Fruit fly (Drosophila melanogaster) whole organism, embryonic: ENCODE data around the gene SLC5A11.

Experiments
- Bgb ChIP-seq: fragments of 200-800 bp; sonication (Bioruptor generic); IDR thresholded peaks from 2 replicates; pipeline ENCODE4 v1.3.6; 2022; ENCODE audit warnings: missing biosample characterization, missing genetic modification characterization; ENCODE audit not compliant: partially characterized antibody
- CG10147 ChIP-seq: fragments of 200-800 bp; sonication (Bioruptor generic); optimal IDR thresholded peaks from 2 replicates; lab custom pipeline; 2019; ENCODE audit warnings: missing biosample characterization, mild to moderate bottlenecking, missing genetic modification characterization, moderate library complexity
- CG10274 ChIP-seq: fragments of 200-800 bp; sonication (Bioruptor generic); optimal IDR thresholded peaks from 3 replicates; lab custom pipeline; 2017; ENCODE audit warnings: missing biosample characterization, mild to moderate bottlenecking, missing genetic modification characterization
- CG11695 ChIP-seq: fragments of 200-800 bp; sonication (Bioruptor generic); IDR thresholded peaks from 3 replicates; pipeline ENCODE4 v1.3.6; 2022; ENCODE audit warnings: missing biosample characterization, missing genetic modification characterization
- CG1233 ChIP-seq: fragments of 200-800 bp; sonication (Bioruptor generic); optimal IDR thresholded peaks from 4 replicates; lab custom pipeline; 2018; ENCODE audit warnings: missing biosample characterization, mild to moderate bottlenecking, missing genetic modification characterization
- CG12659 ChIP-seq: fragments of 200-800 bp; sonication (Bioruptor generic); optimal IDR thresholded peaks from 3 replicates; lab custom pipeline; 2017; ENCODE audit warnings: mild to moderate bottlenecking, missing biosample characterization, missing genetic modification reagents, missing genetic modification characterization
- CG12769 ChIP-seq: fragments of 200-800 bp; sonication (Bioruptor generic); optimal IDR thresholded peaks from 2 replicates; lab custom pipeline; 2019; ENCODE audit warnings: missing biosample characterization, mild to moderate bottlenecking, missing genetic modification characterization, moderate library complexity
- CG12942 ChIP-seq: fragments of 200-800 bp; sonication (Bioruptor generic); optimal IDR thresholded peaks from 3 replicates; lab custom pipeline; 2016; ENCODE audit warnings: missing biosample characterization, missing genetic modification characterization
- CG13424 ChIP-seq: fragments of 200-800 bp; sonication (Bioruptor generic); optimal IDR thresholded peaks from 2 replicates; lab custom pipeline; 2019; ENCODE audit warnings: missing biosample characterization, mild to moderate bottlenecking, missing genetic modification characterization, moderate library complexity
- CG13624 ChIP-seq: fragments of 200-800 bp; sonication (Bioruptor generic); optimal IDR thresholded peaks from 2 replicates; lab custom pipeline; 2016; ENCODE audit warnings: missing biosample characterization, missing genetic modification characterization
- CG1529 ChIP-seq: fragments of 200-800 bp; sonication (Bioruptor generic); optimal IDR thresholded peaks from 3 replicates; lab custom pipeline; 2018; ENCODE audit warnings: missing biosample characterization, missing genetic modification characterization
- CG16815 ChIP-seq: fragments of 200-800 bp; sonication (Bioruptor generic); optimal IDR thresholded peaks from 3 replicates; lab custom pipeline; 2017; ENCODE audit warnings: missing biosample characterization, mild to moderate bottlenecking, missing genetic modification characterization
- CG17328 ChIP-seq: fragments of 200-800 bp; sonication (Bioruptor generic); IDR thresholded peaks from 2 replicates; pipeline ENCODE4 v1.3.6; 2022; ENCODE audit warnings: missing biosample characterization, missing genetic modification characterization
- CG2129 ChIP-seq: fragments of 200-800 bp; sonication (Bioruptor generic); IDR thresholded peaks from 2 replicates; pipeline ENCODE4 v1.3.6; 2022; ENCODE audit warnings: missing biosample characterization, missing genetic modification characterization; ENCODE audit not compliant: partially characterized antibody
- CG2712 ChIP-seq: fragments of 200-800 bp; optimal IDR thresholded peaks from 3 replicates; lab custom pipeline; 2019; ENCODE audit warnings: missing biosample characterization, mild to moderate bottlenecking, missing genetic modification characterization, moderate library complexity
- CG31388 ChIP-seq: fragments of 200-800 bp; sonication (Bioruptor generic); optimal IDR thresholded peaks from 2 replicates; lab custom pipeline; 2016; ENCODE audit warnings: missing biosample characterization, missing genetic modification characterization
- CG3163 ChIP-seq: fragments of 200-800 bp; sonication (Bioruptor generic); optimal IDR thresholded peaks from 3 replicates; lab custom pipeline; 2016; ENCODE audit warnings: missing biosample characterization, missing genetic modification characterization
- CG33557 ChIP-seq: fragments of 200-800 bp; sonication (Bioruptor generic); optimal IDR thresholded peaks from 2 replicates; lab custom pipeline; 2019; ENCODE audit warnings: missing biosample characterization, mild to moderate bottlenecking, missing genetic modification characterization, moderate library complexity
- CG5245 ChIP-seq: fragments of 200-800 bp; sonication (Bioruptor generic); optimal IDR thresholded peaks from 3 replicates; lab custom pipeline; 2016; ENCODE audit warnings: missing biosample characterization, missing genetic modification characterization
- CG5953 ChIP-seq: fragments of 200-800 bp; sonication (Bioruptor generic); IDR thresholded peaks from 2 replicates; pipeline ENCODE4 v1.3.6; 2022; ENCODE audit warnings: missing biosample characterization, missing genetic modification characterization
- CG6689 ChIP-seq: fragments of 200-800 bp; sonication (Bioruptor generic); IDR thresholded peaks from 2 replicates; pipeline ENCODE4 v1.3.6; 2022; ENCODE audit warnings: missing biosample characterization, missing genetic modification characterization
- CG7271 ChIP-seq: fragments of 200-800 bp; sonication (Bioruptor generic); optimal IDR thresholded peaks from 2 replicates; lab custom pipeline; 2018; ENCODE audit warnings: missing biosample characterization, mild to moderate bottlenecking, missing genetic modification characterization, moderate library complexity
- CG7987 ChIP-seq: fragments of 200-800 bp; sonication (Bioruptor generic); optimal IDR thresholded peaks from 2 replicates; lab custom pipeline; 2018; ENCODE audit warnings: missing biosample characterization, mild to moderate bottlenecking, missing genetic modification characterization, moderate library complexity
- CG8944 ChIP-seq: fragments of 200-800 bp; sonication (Bioruptor generic); optimal IDR thresholded peaks from 3 replicates; lab custom pipeline; 2016; ENCODE audit warnings: missing biosample characterization, missing genetic modification characterization
- CG9876 ChIP-seq: fragments of 200-800 bp; sonication (Bioruptor generic); optimal IDR thresholded peaks from 2 replicates; lab custom pipeline; 2016; ENCODE audit warnings: missing biosample characterization, missing genetic modification characterization
- CrebB ChIP-seq: fragments of 200-800 bp; sonication (Bioruptor generic); optimal IDR thresholded peaks from 3 replicates; lab custom pipeline; 2018; ENCODE audit warnings: missing biosample characterization, mild to moderate bottlenecking, missing genetic modification characterization
- Doc2 ChIP-seq: fragments of 200-800 bp; sonication (Bioruptor generic); IDR thresholded peaks from 2 replicates; pipeline ENCODE4 v1.3.6; 2022; ENCODE audit warnings: missing biosample characterization, missing genetic modification characterization
- Nf-YA ChIP-seq: fragments of 200-800 bp; sonication (Bioruptor generic); IDR thresholded peaks from 2 replicates; pipeline ENCODE4 v1.3.6; 2022; ENCODE audit warnings: missing biosample characterization, missing genetic modification characterization
- NfI ChIP-seq: fragments of 200-800 bp; sonication (Bioruptor generic); optimal IDR thresholded peaks from 3 replicates; lab custom pipeline; 2018; ENCODE audit warnings: missing biosample characterization, mild to moderate bottlenecking, missing genetic modification characterization, moderate library complexity
- cas ChIP-seq: fragments of 200-800 bp; sonication (Bioruptor generic); IDR thresholded peaks from 2 replicates; pipeline ENCODE4 v1.3.6; 2022; ENCODE audit warnings: missing biosample characterization, missing genetic modification characterization
- chm ChIP-seq: fragments of 200-800 bp; sonication (Bioruptor generic); IDR thresholded peaks from 2 replicates; pipeline ENCODE4 v1.3.6; 2022; ENCODE audit warnings: missing biosample characterization, missing genetic modification characterization
- esg ChIP-seq: fragments of 200-800 bp; sonication (Bioruptor generic); conservative IDR thresholded peaks from 2 replicates; pipeline ENCODE4 v1.3.6; 2022; ENCODE audit warnings: missing biosample characterization, missing genetic modification characterization
- fd96Cb ChIP-seq: fragments of 200-800 bp; sonication (Bioruptor generic); optimal IDR thresholded peaks from 2 replicates; lab custom pipeline; 2018; ENCODE audit warnings: missing biosample characterization, mild to moderate bottlenecking, missing genetic modification characterization, moderate library complexity
- gro ChIP-seq: fragments of 200-800 bp; sonication (Bioruptor generic); optimal IDR thresholded peaks from 2 replicates; lab custom pipeline; 2016; ENCODE audit warnings: missing biosample characterization, missing genetic modification characterization
- hth ChIP-seq: fragments of >200 bp; optimal IDR thresholded peaks from 2 replicates; lab custom pipeline; 2017; ENCODE audit warnings: inconsistent platforms
- ken ChIP-seq: fragments of 200-800 bp; sonication (Bioruptor generic); IDR thresholded peaks from 3 replicates; pipeline ENCODE4 v1.3.6; 2022; ENCODE audit warnings: missing biosample characterization, missing genetic modification characterization
- lilli ChIP-seq: fragments of 200-800 bp; sonication (Bioruptor generic); optimal IDR thresholded peaks from 3 replicates; lab custom pipeline; 2016; ENCODE audit warnings: missing biosample characterization, missing genetic modification characterization
- lov ChIP-seq, 2 experiments: fragments of 200-800 bp in 1 of 2; fragments of >200 bp in 1 of 2; sonication (Bioruptor generic) in 1 of 2; IDR thresholded peaks in 1 of 2; optimal IDR thresholded peaks in 1 of 2; 2 replicates in 1 of 2; 3 replicates in 1 of 2; pipeline versions ENCODE4 v1.3.6 to Lab custom; 2017 to 2022; ENCODE audit warnings: missing biosample characterization in 1 of 2, missing genetic modification characterization in 1 of 2
- mam ChIP-seq: fragments of 200-800 bp; sonication (Bioruptor generic); optimal IDR thresholded peaks from 3 replicates; lab custom pipeline; 2016; ENCODE audit warnings: missing biosample characterization, missing genetic modification characterization
- peb ChIP-seq: fragments of 200-800 bp; sonication (Bioruptor generic); IDR thresholded peaks from 2 replicates; pipeline ENCODE4 v1.3.6; 2022; ENCODE audit warnings: missing biosample characterization, missing genetic modification characterization
- ranshi ChIP-seq: fragments of 200-800 bp; sonication (Bioruptor generic); IDR thresholded peaks from 2 replicates; pipeline ENCODE4 v1.3.6; 2022; ENCODE audit warnings: missing biosample characterization, missing genetic modification characterization
- slbo ChIP-seq: fragments of 200-800 bp; sonication (Bioruptor generic); IDR thresholded peaks from 2 replicates; pipeline ENCODE4 v1.3.6; 2022; ENCODE audit warnings: missing biosample characterization, missing genetic modification characterization
- stc ChIP-seq: fragments of 200-800 bp; sonication (Bioruptor generic); IDR thresholded peaks from 2 replicates; pipeline ENCODE4 v1.3.6; 2022; ENCODE audit warnings: missing biosample characterization, missing genetic modification characterization
- tap ChIP-seq: fragments of 200-800 bp; optimal IDR thresholded peaks from 3 replicates; lab custom pipeline; 2019; ENCODE audit warnings: missing biosample characterization, mild to moderate bottlenecking, missing genetic modification characterization, moderate library complexity
- trem ChIP-seq: fragments of 200-800 bp; optimal IDR thresholded peaks from 3 replicates; lab custom pipeline; 2019; ENCODE audit warnings: missing biosample characterization, mild to moderate bottlenecking, missing genetic modification characterization, moderate library complexity
- unc-4 ChIP-seq: fragments of 200-800 bp; sonication (Bioruptor generic); IDR thresholded peaks from 2 replicates; pipeline ENCODE4 v1.3.6; 2022; ENCODE audit warnings: missing biosample characterization, missing genetic modification characterization; ENCODE audit not compliant: partially characterized antibody
- yki ChIP-seq: fragments of >200 bp; optimal IDR thresholded peaks from 3 replicates; lab custom pipeline; 2018

The SLC5A11 gene

dm6 chr2L:8165800-8166576 lies 38.9 kb downstream of the SLC5A11 start (continued):
- no peak for TF ChIP-seq esg (GFP tag; lab: Robert Waterston, UW)

DNA sequence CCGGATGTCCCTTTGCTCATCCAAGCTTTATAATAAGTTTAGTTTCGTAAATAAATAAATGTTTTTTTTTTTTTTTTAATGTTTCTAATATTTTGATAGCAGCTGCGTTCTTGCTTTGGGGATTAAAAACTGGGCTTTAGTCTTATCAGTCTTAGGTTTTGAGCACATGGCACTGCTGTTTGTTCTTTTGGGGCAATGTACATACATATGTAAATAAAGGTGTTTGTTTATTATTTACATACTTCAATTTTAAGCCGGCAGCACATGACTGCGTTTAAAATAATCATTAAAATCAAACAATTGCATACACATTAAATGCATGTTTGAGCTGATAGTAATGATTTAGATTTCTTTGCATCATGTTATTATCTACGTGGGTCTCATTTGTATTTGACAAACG lies 40.7 kb downstream of the SLC5A11 start:
- TF ChIP-seq CG3163 (GFP tag; lab: Kevin White, UChicago) (peak; percentile 34), hth (lab: Kevin White, UChicago) (no peak), CG5953 (GFP tag; lab: Robert Waterston, UW) (peak; percentile 71; the same call in 1 of the 2 replicates), CG31388 (peak; percentile 7), stc (GFP tag; lab: Robert Waterston, UW) (peak; percentile 68; the same call in 1 of the 2 replicates), lov (optimal IDR thresholded peaks at IDR 0.05; lab: Kevin White, UChicago) (no peak), lov (GFP tag; IDR thresholded peaks at IDR 0.05; lab: Robert Waterston, UW) (peak; percentile 90), peb (GFP tag; lab: Robert Waterston, UW) (0 out of 2 replicates have a peak, but pooled peaks have one; percentile 7), CG12942 (GFP tag; lab: Kevin White, UChicago) (peak; percentile 75), CG10274 (GFP tag; lab: Kevin White, UChicago) (peak; percentile 24), CG11695 (GFP tag; lab: Robert Waterston, UW) (peak; percentile 61), CG16815 (GFP tag; lab: Kevin White, UChicago) (peak; percentile 40), mam (GFP tag; lab: Kevin White, UChicago) (no peak), CG2712 (tag; lab: Kevin White, UChicago) (peak; percentile 84), Doc2 (GFP tag; lab: Robert Waterston, UW) (no peak), CG5245 (GFP tag; lab: Kevin White, UChicago) (peak; percentile 66), CG12659 (GFP tag; lab: Kevin White, UChicago) (peak; percentile 73), CG13424 (tag; lab: Kevin White, UChicago) (peak; percentile 69), CG8944 (peak; percentile 61), CG1233 (GFP tag; lab: Kevin White, UChicago) (peak; percentile 90), trem (tag; lab: Kevin White, UChicago) (peak; percentile 62), NfI (GFP tag; lab: Kevin White, UChicago) (peak; percentile 32), unc-4 (GFP tag; lab: Robert Waterston, UW) (no peak), CG12769 (tag; lab: Kevin White, UChicago) (peak; percentile 35), CG17328 (GFP tag; lab: Robert Waterston, UW) (peak; percentile 66), fd96Cb (tag; lab: Kevin White, UChicago) (peak; percentile 72), chm (GFP tag; lab: Robert Waterston, UW) (peak; percentile 92; the same call in 1 of the 2 replicates), Nf-YA (GFP tag; lab: Robert Waterston, UW) (peak; percentile 59), slbo (GFP tag; lab: Robert Waterston, UW) (no peak), ken (peak; percentile 57; the same call in 1 of the 3 replicates), esg (GFP tag; lab: Robert Waterston, UW) (no peak), CG6689 (GFP tag; lab: Robert Waterston, UW) (peak; percentile 62), CG13624 (peak; percentile 1), lilli (GFP tag; lab: Kevin White, UChicago) (peak; percentile 45), ranshi (GFP tag; lab: Robert Waterston, UW) (peak; percentile 57; the same call in 1 of the 2 replicates), CrebB (tag; lab: Kevin White, UChicago) (peak; percentile 84), CG7987 (GFP tag; lab: Kevin White, UChicago) (peak; percentile 88), tap (peak; percentile 78), CG33557 (GFP tag; lab: Kevin White, UChicago) (peak; percentile 93), CG2129 (no peak), CG1529 (GFP tag; lab: Kevin White, UChicago) (peak; percentile 90), CG9876 (GFP tag; lab: Kevin White, UChicago) (peak; percentile 34), cas (GFP tag; lab: Robert Waterston, UW) (no peak), gro (no peak), yki (lab: Kevin White, UChicago) (no peak), CG10147 (GFP tag; lab: Kevin White, UChicago) (peak; percentile 9), Bgb (GFP tag; lab: Robert Waterston, UW) (no peak), CG7271 (tag; lab: Kevin White, UChicago) (peak; percentile 31)
